Worm (Caenorhabditis elegans): ENCODE results near the gene F13H8.8.

- TF ChIP-seq nhr-28 (tag; optimal IDR thresholded peaks at IDR 0.05) (peak; percentile 45), ztf-7 (tag; optimal IDR thresholded peaks at IDR 0.05) (no peak), lin-13 (GFP tag; optimal IDR thresholded peaks at IDR 0.05) (no peak), skn-1 (tag; optimal IDR thresholded peaks at IDR 0.05) (no peak), ama-1 (optimal IDR thresholded peaks at IDR 0.05) (no peak), F10B5.3 (tag; optimal IDR thresholded peaks at IDR 0.05) (no peak)
Observed at ce11 chrII:6281903-6282302, 14.0 kb upstream of the F13H8.8 start.

Measured in whole organism, L4 larva.